Worm (Caenorhabditis elegans): Measurements from ENCODE around the gene C16A11.2.
A peak's percentile ranks its signal among the peaks of the same experiment; 100 is the strongest.

C16A11.2 gene

DNA sequence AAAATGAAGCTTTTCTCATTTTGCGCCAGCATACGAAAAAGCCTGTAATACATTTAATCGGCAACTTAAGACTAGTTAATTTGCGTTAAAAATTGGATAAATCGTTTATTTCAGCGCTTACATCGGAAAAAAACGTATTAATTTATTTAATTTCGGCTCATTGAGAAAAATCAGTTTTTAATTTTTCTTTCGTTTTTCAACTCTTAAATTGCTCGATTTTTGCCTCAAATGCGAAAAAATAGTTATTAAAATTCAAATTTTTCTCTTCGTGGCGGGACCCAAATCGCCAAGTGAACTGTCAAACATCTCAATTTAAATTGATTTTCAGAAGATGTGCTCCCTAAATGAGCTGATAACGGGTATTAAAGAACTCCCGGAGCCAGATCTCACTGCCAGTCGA is 15.0 kb upstream of the C16A11.2 start, which contains the start of gene C16A11.5:
Gene C16A11.5 (plus strand): TSS at position 323 of the 400 bp plus-strand sequence.
- TF ChIP-seq cebp-2 (GFP tag; IDR thresholded peaks at IDR 0.05) = no peak
- no peak for TF ChIP-seq madf-3 (GFP tag; IDR thresholded peaks at IDR 0.05)
- no peak for TF ChIP-seq mel-28 (tag; optimal IDR thresholded peaks at IDR 0.05; ENCODE audit: borderline replicate concordance)
- no peak for TF ChIP-seq nfya-1 (tag; optimal IDR thresholded peaks at IDR 0.05; ENCODE audit: borderline replicate concordance, insufficient read depth)
- TF ChIP-seq nhr-179 (tag; optimal IDR thresholded peaks at IDR 0.05) = no peak
- no peak for TF ChIP-seq C17E4.6 (GFP tag; IDR thresholded peaks at IDR 0.05)
- no peak for TF ChIP-seq tlf-1 (GFP tag; optimal IDR thresholded peaks at IDR 0.05)
- no peak for TF ChIP-seq Y79H2A.3 (GFP tag; conservative IDR thresholded peaks at IDR 0.05)
- TF ChIP-seq madf-10 (tag; optimal IDR thresholded peaks at IDR 0.05) = no peak
- TF ChIP-seq rpc-1 (optimal IDR thresholded peaks at IDR 0.05) = no peak
- no peak for TF ChIP-seq rpc-1 (tag; optimal IDR thresholded peaks at IDR 0.05)
- no peak for TF ChIP-seq mcd-1 (GFP tag; IDR thresholded peaks at IDR 0.05)
- TF ChIP-seq ztf-3 (GFP tag; optimal IDR thresholded peaks at IDR 0.05) = no peak
- no peak for TF ChIP-seq egl-18 (GFP tag; IDR thresholded peaks at IDR 0.05)
- TF ChIP-seq ets-4 (GFP tag; optimal IDR thresholded peaks at IDR 0.05) = no peak
- no peak for TF ChIP-seq B0336.3 (GFP tag; IDR thresholded peaks at IDR 0.05)
- TF ChIP-seq ZK185.1 (tag; optimal IDR thresholded peaks at IDR 0.05; ENCODE audit: poor library complexity, severe bottlenecking) = no peak
- TF ChIP-seq F49E8.2 (tag; optimal IDR thresholded peaks at IDR 0.05; ENCODE audit: insufficient read depth) = no peak
- TF ChIP-seq ztf-28 (GFP tag; IDR thresholded peaks at IDR 0.05) = no peak
- TF ChIP-seq attf-3 (GFP tag; conservative IDR thresholded peaks at IDR 0.05) = no peak
- TF ChIP-seq efl-1 (GFP tag; optimal IDR thresholded peaks at IDR 0.05) = no peak

DNA sequence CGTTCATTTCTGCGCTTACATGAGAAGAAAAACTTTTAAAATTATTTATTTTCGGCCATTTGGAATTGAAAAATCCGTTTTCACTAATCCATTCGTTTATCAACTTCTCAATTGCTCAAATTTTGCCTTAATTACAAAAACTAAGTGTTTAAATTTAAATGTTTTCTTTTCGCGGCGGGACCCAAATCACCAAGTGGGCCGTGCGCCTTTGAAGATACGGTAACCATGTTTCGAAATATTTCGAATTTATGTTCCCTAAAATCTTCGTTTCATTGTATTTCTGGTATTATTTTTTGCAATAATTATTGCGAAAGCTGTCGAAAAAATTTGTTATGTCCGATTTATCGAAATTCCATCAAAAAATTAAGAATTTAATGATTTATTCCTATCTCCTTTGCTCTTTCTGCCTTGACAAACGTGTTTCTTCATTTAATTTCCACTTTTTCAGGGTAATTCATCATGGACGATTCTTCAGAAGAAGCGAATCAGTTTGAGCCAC is 11.4 kb upstream of the C16A11.2 start, which contains the start of gene C16A11.4:
Gene C16A11.4 (plus strand): TSS at position 449 of the 499 bp plus-strand sequence.
- TF ChIP-seq madf-8 (GFP tag; conservative IDR thresholded peaks at IDR 0.05) (peak; percentile 55), lin-54 (GFP tag; optimal IDR thresholded peaks at IDR 0.05) (peak; percentile 52), attf-3 (GFP tag; conservative IDR thresholded peaks at IDR 0.05) (no peak), cebp-1 (GFP tag; IDR thresholded peaks at IDR 0.05) (no peak), cebp-1 (tag; optimal IDR thresholded peaks at IDR 0.05) (no peak), B0261.1 (tag; optimal IDR thresholded peaks at IDR 0.05) (no peak), egl-44 (GFP tag; IDR thresholded peaks at IDR 0.05) (no peak), sptf-2 (GFP tag; optimal IDR thresholded peaks at IDR 0.05) (no peak), tbx-9 (tag; optimal IDR thresholded peaks at IDR 0.05; ENCODE audit: borderline replicate concordance) (no peak), rpc-1 (optimal IDR thresholded peaks at IDR 0.05) (no peak), rpc-1 (tag; optimal IDR thresholded peaks at IDR 0.05) (no peak), cebp-2 (GFP tag; IDR thresholded peaks at IDR 0.05) (no peak), hmg-1.2 (GFP tag; IDR thresholded peaks at IDR 0.05) (no peak), F39B2.1 (GFP tag; IDR thresholded peaks at IDR 0.05) (no peak), ceh-27 (GFP tag; optimal IDR thresholded peaks at IDR 0.05) (no peak), rec-8 (tag; optimal IDR thresholded peaks at IDR 0.05) (no peak), hlh-26 (GFP tag; conservative IDR thresholded peaks at IDR 0.05) (no peak), lir-1 (GFP tag; conservative IDR thresholded peaks at IDR 0.05) (no peak), F33H1.4 (GFP tag; IDR thresholded peaks at IDR 0.05) (peak; percentile 86), Y53G8AR.9 (GFP tag; conservative IDR thresholded peaks at IDR 0.05) (no peak), ztf-26 (tag; optimal IDR thresholded peaks at IDR 0.05) (no peak), F23B12.7 (tag; optimal IDR thresholded peaks at IDR 0.05; ENCODE audit: insufficient read depth) (no peak), lag-1 (GFP tag; IDR thresholded peaks at IDR 0.05) (no peak), nfya-2 (GFP tag; IDR thresholded peaks at IDR 0.05) (no peak), Y79H2A.3 (GFP tag; conservative IDR thresholded peaks at IDR 0.05) (no peak), dpl-1 (GFP tag; optimal IDR thresholded peaks at IDR 0.05) (no peak), lsy-27 (tag; optimal IDR thresholded peaks at IDR 0.05; ENCODE audit: borderline replicate concordance, insufficient read depth) (no peak), hlh-12 (tag; optimal IDR thresholded peaks at IDR 0.05) (no peak), dpff-1 (tag; optimal IDR thresholded peaks at IDR 0.05) (no peak), mxl-1 (tag; optimal IDR thresholded peaks at IDR 0.05) (no peak), Y67H2A.10 (GFP tag; conservative IDR thresholded peaks at IDR 0.05) (no peak), F49E8.2 (tag; optimal IDR thresholded peaks at IDR 0.05; ENCODE audit: insufficient read depth) (peak; percentile 31)

Data from whole organism, young adult.